Worm (Caenorhabditis elegans) whole organism, L4 larva: ENCODE measurements around the gene dpy-8.

Experiments
- D1046.2 ChIP-seq: fragments of 200-800 bp; sonication (Bioruptor generic); IDR thresholded peaks from 2 replicates; pipeline ENCODE4 v1.3.6; 2022; ENCODE audit warnings: missing genetic modification characterization, missing compliant biosample characterization
- F26F4.8 ChIP-seq: fragments of 200-800 bp; sonication (Bioruptor generic); conservative IDR thresholded peaks from 2 replicates; pipeline ENCODE4 v1.3.6; 2022; ENCODE audit warnings: missing genetic modification characterization, missing compliant biosample characterization
- F37D6.2 ChIP-seq: sonication (generic microtip); optimal IDR thresholded peaks from 2 replicates; lab custom pipeline; 2016; ENCODE audit warnings: mild to moderate bottlenecking, missing genetic modification characterization, missing compliant biosample characterization
- Y105C5A.15 ChIP-seq: fragments of 200-800 bp; sonication (Bioruptor generic); IDR thresholded peaks from 2 replicates; pipeline ENCODE4 v1.3.6; 2022; ENCODE audit warnings: missing genetic modification characterization, missing compliant biosample characterization
- Y5F2A.4 ChIP-seq: fragments of 200-800 bp; sonication (Bioruptor generic); optimal IDR thresholded peaks from 2 replicates; lab custom pipeline; 2018; ENCODE audit warnings: mild to moderate bottlenecking, missing genetic modification characterization, missing compliant biosample characterization
- Y75B8A.6 ChIP-seq: fragments of 200-800 bp; sonication (Bioruptor generic); IDR thresholded peaks from 2 replicates; pipeline ENCODE4 v1.3.6; 2022; ENCODE audit warnings: missing genetic modification reagents, missing genetic modification characterization, missing compliant biosample characterization
- ZK337.2 ChIP-seq: fragments of 200-800 bp; sonication (Bioruptor generic); IDR thresholded peaks from 2 replicates; pipeline ENCODE4 v1.3.6; 2022; ENCODE audit warnings: missing genetic modification reagents, missing genetic modification characterization, missing compliant biosample characterization
- aha-1 ChIP-seq: fragments of 150-350 bp; peaks from one replicate; lab custom pipeline; 2014; ENCODE audit warnings: missing biosample characterization, missing genetic modification characterization
- aly-2 ChIP-seq: sonication (generic microtip); optimal IDR thresholded peaks from 2 replicates; lab custom pipeline; 2018; ENCODE audit warnings: missing biosample characterization, missing genetic modification characterization
- ama-1 ChIP-seq: fragments of 150-350 bp; optimal IDR thresholded peaks from 2 replicates; lab custom pipeline; 2014; ENCODE audit warnings: inconsistent platforms, mixed read lengths
- attf-4 ChIP-seq: sonication (generic microtip); optimal IDR thresholded peaks from 3 replicates; lab custom pipeline; 2017; ENCODE audit warnings: missing biosample characterization, missing genetic modification characterization
- ceh-20 ChIP-seq: fragments of 200-800 bp; sonication (Bioruptor generic); IDR thresholded peaks from 2 replicates; pipeline ENCODE4 v1.3.6; 2022; ENCODE audit warnings: missing genetic modification reagents, missing genetic modification characterization, missing compliant biosample characterization
- ceh-28 ChIP-seq: fragments of 150-350 bp; optimal IDR thresholded peaks from 2 replicates; lab custom pipeline; 2014; ENCODE audit warnings: missing biosample characterization, missing genetic modification reagents, missing genetic modification characterization
- ceh-44 ChIP-seq: fragments of 200-800 bp; sonication (Bioruptor generic); IDR thresholded peaks from 2 replicates; pipeline ENCODE4 v1.3.6; 2022; ENCODE audit warnings: missing genetic modification reagents, missing genetic modification characterization, missing compliant biosample characterization
- ceh-62 ChIP-seq: sonication (generic microtip); optimal IDR thresholded peaks from 2 replicates; lab custom pipeline; 2017; ENCODE audit warnings: missing biosample characterization, missing genetic modification characterization
- daf-19 ChIP-seq: fragments of 200-800 bp; sonication (Bioruptor generic); conservative IDR thresholded peaks from 2 replicates; pipeline ENCODE4 v1.3.6; 2022; ENCODE audit warnings: missing genetic modification characterization, missing compliant biosample characterization
- dmd-6 ChIP-seq: fragments of 200-800 bp; sonication (Bioruptor generic); IDR thresholded peaks from 2 replicates; pipeline ENCODE4 v1.3.6; 2022; ENCODE audit warnings: missing genetic modification reagents, missing genetic modification characterization, missing compliant biosample characterization
- dmd-9 ChIP-seq: fragments of 200-800 bp; sonication (Bioruptor generic); IDR thresholded peaks from 2 replicates; pipeline ENCODE4 v1.3.6; 2022; ENCODE audit warnings: missing genetic modification reagents, missing genetic modification characterization, missing compliant biosample characterization
- duxl-1 ChIP-seq: sonication (generic microtip); optimal IDR thresholded peaks from 2 replicates; lab custom pipeline; 2016; ENCODE audit warnings: mild to moderate bottlenecking, missing genetic modification characterization, moderate library complexity, missing compliant biosample characterization; ENCODE audit not compliant: poor library complexity
- egl-27 ChIP-seq: sonication (generic microtip); optimal IDR thresholded peaks from 3 replicates; lab custom pipeline; 2017; ENCODE audit warnings: missing biosample characterization, missing genetic modification reagents, missing genetic modification characterization
- hif-1 ChIP-seq, 2 experiments: sonication (generic microtip); optimal IDR thresholded peaks; 2 replicates each; lab custom pipeline; 2016 to 2017; ENCODE audit warnings: missing compliant biosample characterization in 2 of 2, missing genetic modification characterization in 2 of 2, missing genetic modification reagents in 2 of 2, missing genotype in 2 of 2, mild to moderate bottlenecking in 1 of 2
- hlh-30 ChIP-seq: sonication (generic microtip); optimal IDR thresholded peaks from 2 replicates; lab custom pipeline; 2017; ENCODE audit warnings: antibody characterized with exemption, mild to moderate bottlenecking, missing genetic modification characterization, missing compliant biosample characterization; ENCODE audit not compliant: insufficient read depth
- hmg-1.1 ChIP-seq: fragments of 200-800 bp; sonication (Bioruptor generic); IDR thresholded peaks from 2 replicates; pipeline ENCODE4 v1.3.6; 2022; ENCODE audit warnings: missing genetic modification reagents, missing genetic modification characterization, missing compliant biosample characterization
- jun-1 ChIP-seq: fragments of 150-350 bp; optimal IDR thresholded peaks from 2 replicates; lab custom pipeline; 2014; ENCODE audit warnings: missing biosample characterization, missing genetic modification reagents, missing genetic modification characterization
- lin-15B ChIP-seq: fragments of 150-350 bp; sonication (generic microtip); optimal IDR thresholded peaks from 3 replicates; lab custom pipeline; 2014; ENCODE audit warnings: missing biosample characterization, missing genetic modification characterization
- lin-29 ChIP-seq: fragments of 200-800 bp; sonication (Bioruptor generic); IDR thresholded peaks from 2 replicates; pipeline ENCODE4 v1.3.6; 2022; ENCODE audit warnings: missing genetic modification reagents, missing genetic modification characterization, missing compliant biosample characterization
- lin-39 ChIP-seq: fragments of 150-350 bp; optimal IDR thresholded peaks from 2 replicates; lab custom pipeline; 2014; ENCODE audit warnings: missing biosample characterization, missing genetic modification reagents, missing genetic modification characterization
- lsy-2 ChIP-seq, 2 experiments: fragments of 150-350 bp in 1 of 2; sonication (generic microtip) in 1 of 2; optimal IDR thresholded peaks; 2 replicates each; lab custom pipeline; 2014 to 2017; ENCODE audit warnings: missing biosample characterization in 2 of 2, missing genetic modification characterization in 2 of 2
- madf-9 ChIP-seq: fragments of 200-800 bp; sonication (Bioruptor generic); conservative IDR thresholded peaks from 2 replicates; pipeline ENCODE4 v1.3.6; 2022; ENCODE audit warnings: missing genetic modification reagents, missing genetic modification characterization, missing compliant biosample characterization
- mes-2 ChIP-seq: sonication (generic microtip); optimal IDR thresholded peaks from 2 replicates; lab custom pipeline; 2016; ENCODE audit warnings: missing genotype, mild to moderate bottlenecking, missing genetic modification characterization, missing compliant biosample characterization; ENCODE audit not compliant: poor library complexity, severe bottlenecking
- nhr-102 ChIP-seq: sonication (generic microtip); optimal IDR thresholded peaks from 2 replicates; lab custom pipeline; 2016; ENCODE audit warnings: mild to moderate bottlenecking, missing genetic modification characterization, moderate library complexity, missing compliant biosample characterization
- nhr-41 ChIP-seq: fragments of 200-800 bp; sonication (Bioruptor generic); IDR thresholded peaks from 2 replicates; pipeline ENCODE4 v1.3.6; 2022; ENCODE audit warnings: missing genetic modification reagents, missing genetic modification characterization, missing compliant biosample characterization
- nhr-42 ChIP-seq: fragments of 200-800 bp; sonication (Bioruptor generic); IDR thresholded peaks from 2 replicates; pipeline ENCODE4 v1.3.6; 2022; ENCODE audit warnings: missing genetic modification characterization, missing compliant biosample characterization
- snpc-4 ChIP-seq: fragments of 150-350 bp; optimal IDR thresholded peaks from 2 replicates; lab custom pipeline; 2014; ENCODE audit warnings: missing biosample characterization, missing genetic modification characterization
- spr-1 ChIP-seq: sonication (generic microtip); optimal IDR thresholded peaks from 2 replicates; lab custom pipeline; 2016; ENCODE audit warnings: mild to moderate bottlenecking, missing genetic modification characterization, missing compliant biosample characterization
- tra-1 ChIP-seq: fragments of 200-800 bp; sonication (Bioruptor generic); IDR thresholded peaks from 2 replicates; pipeline ENCODE4 v1.3.6; 2022; ENCODE audit warnings: missing genetic modification reagents, missing genetic modification characterization, missing compliant biosample characterization
- unc-62 ChIP-seq, 3 experiments: fragments of 150-350 bp in 1 of 3; sonication (generic microtip); optimal IDR thresholded peaks in 2 of 3; peaks in 1 of 3; 1 replicate in 1 of 3; 2 replicates in 2 of 3; lab custom pipeline; 2014 to 2017; ENCODE audit warnings: missing biosample characterization in 3 of 3, missing genetic modification characterization in 3 of 3, missing genetic modification reagents in 3 of 3, missing genotype in 1 of 3
- zip-11 ChIP-seq: fragments of 200-800 bp; sonication (Bioruptor generic); IDR thresholded peaks from 2 replicates; pipeline ENCODE4 v1.3.6; 2022; ENCODE audit warnings: missing genetic modification characterization, missing compliant biosample characterization
- zip-2 ChIP-seq: fragments of 150-350 bp; optimal IDR thresholded peaks from 2 replicates; lab custom pipeline; 2014; ENCODE audit warnings: missing biosample characterization, missing genetic modification characterization
- ztf-11 ChIP-seq: fragments of 150-350 bp; optimal IDR thresholded peaks from 2 replicates; lab custom pipeline; 2014; ENCODE audit warnings: missing biosample characterization, missing genetic modification characterization

Gene dpy-8

DNA sequence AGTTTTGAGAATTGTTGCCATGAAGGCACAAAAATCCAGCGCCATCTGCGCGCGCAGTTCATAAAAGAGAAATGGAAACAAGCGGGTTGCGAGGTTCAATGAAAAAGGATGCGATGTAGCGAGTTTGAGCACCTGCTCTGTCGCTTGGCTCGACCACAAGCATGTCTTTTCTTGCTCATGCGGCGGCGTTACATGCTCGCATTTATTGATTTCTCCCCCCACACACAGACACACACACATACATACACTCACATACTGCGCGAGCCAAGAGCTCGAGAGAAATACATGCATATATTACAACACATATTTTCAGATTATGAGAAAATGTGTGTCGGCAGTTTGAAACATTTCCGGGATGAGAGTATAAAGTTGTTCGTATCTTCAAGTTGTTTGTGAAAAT, 28.5 kb downstream of the dpy-8 start (continued):
- TF ChIP-seq Y5F2A.4 (no peak), attf-4 (tag; lab: Kevin White, UChicago) (no peak), nhr-102 (tag; lab: Kevin White, UChicago) (no peak), Y105C5A.15 (GFP tag; lab: Robert Waterston, UW) (no peak), D1046.2 (GFP tag; lab: Robert Waterston, UW) (no peak), madf-9 (no peak), ceh-44 (GFP tag; lab: Robert Waterston, UW) (no peak), lin-29 (GFP tag; lab: Robert Waterston, UW) (no peak), hif-1 (tag; optimal IDR thresholded peaks at IDR 0.05; lab: Kevin White, UChicago) (no peak), ama-1 (lab: Kevin White, UChicago) (no peak), ceh-28 (tag; lab: Kevin White, UChicago) (no peak), F37D6.2 (tag; lab: Kevin White, UChicago) (no peak), mes-2 (tag; lab: Kevin White, UChicago) (no peak), ceh-62 (tag; lab: Kevin White, UChicago) (no peak), jun-1 (no peak), hmg-1.1 (GFP tag; lab: Robert Waterston, UW) (peak; percentile 47; the same call in 1 of the 2 replicates), duxl-1 (no peak), ztf-11 (tag; lab: Kevin White, UChicago) (no peak), zip-11 (GFP tag; lab: Robert Waterston, UW) (no peak), nhr-41 (GFP tag; lab: Robert Waterston, UW) (no peak), lin-15B (no peak)

ce11 chrX:5120807-5121206, 29.5 kb downstream of the dpy-8 start:
- TF ChIP-seq ZK337.2 (GFP tag; lab: Robert Waterston, UW) (no peak), spr-1 (tag; lab: Kevin White, UChicago) (no peak), daf-19 (GFP tag; lab: Robert Waterston, UW) (no peak), nhr-41 (GFP tag; lab: Robert Waterston, UW) (no peak), zip-2 (tag; lab: Kevin White, UChicago) (no peak), Y75B8A.6 (no peak), aly-2 (tag; lab: Kevin White, UChicago) (no peak), D1046.2 (GFP tag; lab: Robert Waterston, UW) (no peak), mes-2 (tag; lab: Kevin White, UChicago) (peak; percentile 12), egl-27 (tag; lab: Kevin White, UChicago) (no peak), dmd-9 (no peak), ceh-20 (no peak), aha-1 (no peak), unc-62 (GFP tag; optimal IDR thresholded peaks at IDR 0.05 in 1 of 2; lab: Kevin White, UChicago) (peak in 1 of 2 experiments; percentile 73), unc-62 (tag; optimal IDR thresholded peaks at IDR 0.05; lab: Kevin White, UChicago) (no peak), lsy-2 (tag; optimal IDR thresholded peaks at IDR 0.05; lab: Kevin White, UChicago) (no peak), tra-1 (GFP tag; lab: Robert Waterston, UW) (0 out of 2 replicates have a peak, but pooled peaks have one; percentile 7), snpc-4 (tag; lab: Kevin White, UChicago) (no peak), dmd-6 (GFP tag; lab: Robert Waterston, UW) (no peak)

DNA sequence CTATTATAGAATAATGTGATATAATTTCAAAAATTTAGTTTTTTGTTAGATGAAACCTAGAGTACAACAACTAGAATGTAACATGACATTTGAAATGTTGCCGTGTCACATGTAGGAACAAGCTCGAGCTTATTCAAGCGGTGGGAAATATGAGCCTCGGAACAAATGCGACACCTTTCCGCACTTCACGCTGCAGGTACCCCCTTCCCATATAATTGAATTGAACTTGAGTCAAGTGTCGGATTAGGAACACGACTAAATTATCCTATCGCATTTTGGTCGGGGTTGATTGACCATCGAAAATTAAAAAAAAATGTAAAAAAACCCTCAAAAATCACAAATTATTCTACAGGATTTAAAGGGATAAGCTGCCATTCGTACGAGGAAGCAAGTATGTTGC, 30.1 kb downstream of the dpy-8 start:
- TF ChIP-seq F26F4.8 (GFP tag; lab: Robert Waterston, UW) = no peak
- peak; percentile 75 for TF ChIP-seq aha-1
- no peak for TF ChIP-seq nhr-42 (GFP tag; lab: Robert Waterston, UW)
- peak; percentile 49 for TF ChIP-seq hlh-30 (tag; lab: Kevin White, UChicago)
- no peak for TF ChIP-seq lin-29 (GFP tag; lab: Robert Waterston, UW)
- no peak for TF ChIP-seq lin-39 (tag; lab: Kevin White, UChicago)
- no peak for TF ChIP-seq ceh-28 (tag; lab: Kevin White, UChicago)
- TF ChIP-seq, all 104 proteins: peak for 2
